Worm (Caenorhabditis elegans): ENCODE results near the gene F28D1.6.

- TF ChIP-seq nhr-232 (tag; optimal IDR thresholded peaks at IDR 0.05), result no peak
- no peak for TF ChIP-seq ahr-1 (tag; optimal IDR thresholded peaks at IDR 0.05)
- no peak for TF ChIP-seq pat-9 (tag; optimal IDR thresholded peaks at IDR 0.05)
- peak; percentile 76 for TF ChIP-seq fax-1 (tag; optimal IDR thresholded peaks at IDR 0.05)
These were observed 6.2 kb upstream of the F28D1.6 start, which contains the start of the genes rps-23 and dpm-3 for ce11 chrIV:12391003-12391637.
